Worm (Caenorhabditis elegans): ENCODE measurements around the gene clec-80.

DNA sequence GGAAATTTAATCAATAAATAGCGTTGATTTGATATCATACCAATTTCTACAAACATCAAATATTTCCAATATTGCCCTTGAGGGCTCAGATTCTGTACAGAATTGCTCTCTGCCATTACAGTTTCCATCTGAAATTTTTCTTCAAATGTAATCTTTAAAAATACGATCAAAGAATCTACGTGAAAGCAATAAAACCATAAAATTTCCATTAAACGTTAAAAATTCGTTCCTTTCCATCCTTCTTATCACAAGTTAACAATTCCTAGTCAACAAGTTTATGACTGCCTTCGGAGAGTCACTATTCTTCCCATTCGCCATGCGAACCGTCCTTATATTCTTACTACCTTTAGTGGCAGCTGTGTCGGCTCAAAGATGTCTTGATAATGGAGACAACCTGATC is 11.8 kb downstream of the clec-80 start, which contains the start of gene clec-82:
- TF ChIP-seq odd-2 (tag; optimal IDR thresholded peaks at IDR 0.05) (no peak), sdc-2 (tag; optimal IDR thresholded peaks at IDR 0.05) (no peak), ceh-45 (GFP tag; IDR thresholded peaks at IDR 0.05) (no peak), nhr-232 (tag; optimal IDR thresholded peaks at IDR 0.05) (no peak), pros-1 (tag; optimal IDR thresholded peaks at IDR 0.05) (no peak), lin-11 (tag; optimal IDR thresholded peaks at IDR 0.05) (no peak), pha-4 (tag; optimal IDR thresholded peaks at IDR 0.05) (no peak), fkh-10 (GFP tag; optimal IDR thresholded peaks at IDR 0.05) (no peak), rnt-1 (tag; optimal IDR thresholded peaks at IDR 0.05) (no peak), nhr-11 (tag; optimal IDR thresholded peaks at IDR 0.05) (no peak), sox-4 (tag; optimal IDR thresholded peaks at IDR 0.05) (no peak)

Measured in whole organism, late embryonic.